Worm (Caenorhabditis elegans): ENCODE data around the gene F52E1.5.
A peak's percentile ranks its signal among the peaks of the same experiment; 100 is the strongest.

F52E1.5 gene

DNA sequence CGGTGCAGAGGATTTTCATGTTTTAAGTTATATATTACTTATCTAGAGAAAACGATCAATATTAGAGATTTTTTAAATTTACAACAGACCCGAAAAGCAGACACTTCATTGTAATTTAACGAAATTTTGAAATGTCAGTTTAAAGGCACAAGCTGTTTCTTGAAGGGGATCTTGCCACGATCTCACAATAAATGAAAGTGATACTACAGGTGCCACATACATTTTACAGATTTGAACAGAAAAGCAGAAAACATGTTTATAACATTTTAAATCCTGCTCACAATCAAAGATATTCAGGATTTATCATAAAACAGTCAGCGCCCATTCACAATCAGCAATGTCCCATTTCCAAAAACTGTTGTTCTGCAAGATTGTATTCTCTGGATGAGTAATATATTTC, 29.4 kb upstream of the F52E1.5 start:
- TF ChIP-seq aha-1 (tag) (peak; percentile 94), zip-2 (tag; optimal IDR thresholded peaks at IDR 0.05) (no peak)

- TF ChIP-seq ztf-7 (tag; optimal IDR thresholded peaks at IDR 0.05) = no peak
Measured at ce11 chrV:8351371-8351770, 27.9 kb upstream of the F52E1.5 start, which contains the start of gene srsx-22. srsx-22 (plus strand) TSS chrV:8351671.

- TF ChIP-seq arid-1 (GFP tag; conservative IDR thresholded peaks at IDR 0.05) = no peak
- no peak for TF ChIP-seq lin-38 (GFP tag; IDR thresholded peaks at IDR 0.05)
- no peak for TF ChIP-seq nhr-102 (tag; optimal IDR thresholded peaks at IDR 0.05)
- TF ChIP-seq nhr-41 (GFP tag; IDR thresholded peaks at IDR 0.05) = no peak
- TF ChIP-seq dmd-8 (GFP tag; IDR thresholded peaks at IDR 0.05) = no peak
- no peak for TF ChIP-seq php-3 (GFP tag; IDR thresholded peaks at IDR 0.05)
- TF ChIP-seq madf-9 (GFP tag; conservative IDR thresholded peaks at IDR 0.05) = no peak
- no peak for TF ChIP-seq lin-15B (tag; optimal IDR thresholded peaks at IDR 0.05)
- TF ChIP-seq mdl-1 (tag; optimal IDR thresholded peaks at IDR 0.05) = no peak
- TF ChIP-seq nhr-77 (tag; optimal IDR thresholded peaks at IDR 0.05) = no peak
Measured at ce11 chrV:8355435-8356212, 23.7 kb upstream of the F52E1.5 start, which contains the start of gene mom-2. mom-2 (plus strand) TSS chrV:8355988.

ce11 chrV:8357756-8358155, 21.6 kb upstream of the F52E1.5 start:
- TF ChIP-seq ZK337.2 (GFP tag; IDR thresholded peaks at IDR 0.05) (no peak), aha-1 (tag) (peak; percentile 92)

- TF ChIP-seq aha-1 (tag) = peak; percentile 79
- no peak for TF ChIP-seq lsy-2 (tag; optimal IDR thresholded peaks at IDR 0.05)
- no peak for TF ChIP-seq T20F7.1 (GFP tag; optimal IDR thresholded peaks at IDR 0.05)
- no peak for TF ChIP-seq dpl-1 (GFP tag; optimal IDR thresholded peaks at IDR 0.05)
Measured at ce11 chrV:8358702-8359101, 20.6 kb upstream of the F52E1.5 start.

- TF ChIP-seq madf-5 (GFP tag; IDR thresholded peaks at IDR 0.05) (no peak), snpc-4 (tag; optimal IDR thresholded peaks at IDR 0.05) (peak; percentile 31), hif-1 (tag; optimal IDR thresholded peaks at IDR 0.05) (no peak), cey-2 (tag; optimal IDR thresholded peaks at IDR 0.05; ENCODE audit: borderline replicate concordance, insufficient read depth) (no peak), set-16 (GFP tag; IDR thresholded peaks at IDR 0.05) (no peak), T20F7.1 (GFP tag; optimal IDR thresholded peaks at IDR 0.05) (peak; percentile 72), F44E2.7 (GFP tag; IDR thresholded peaks at IDR 0.05) (no peak), F26F4.8 (GFP tag; conservative IDR thresholded peaks at IDR 0.05) (no peak), mxl-3 (GFP tag; optimal IDR thresholded peaks at IDR 0.05) (no peak), nhr-10 (tag; optimal IDR thresholded peaks at IDR 0.05) (no peak), vab-7 (GFP tag; IDR thresholded peaks at IDR 0.05) (no peak), jun-1 (tag; optimal IDR thresholded peaks at IDR 0.05) (no peak), spr-3 (GFP tag; optimal IDR thresholded peaks at IDR 0.05) (no peak), lsy-2 (tag; optimal IDR thresholded peaks at IDR 0.05) (peak in 1 of 2 experiments; percentile 87), daf-16 (GFP tag; optimal IDR thresholded peaks at IDR 0.05) (no peak), daf-16 (tag; optimal IDR thresholded peaks at IDR 0.05) (peak; percentile 71), pha-4 (GFP tag; IDR thresholded peaks at IDR 0.05) (no peak), pha-4 (tag; optimal IDR thresholded peaks at IDR 0.05) (peak; percentile 57), sdz-12 (GFP tag; optimal IDR thresholded peaks at IDR 0.05) (no peak), nhr-42 (GFP tag; IDR thresholded peaks at IDR 0.05) (no peak), rbr-2 (tag; optimal IDR thresholded peaks at IDR 0.05) (peak; percentile 26), nhr-28 (tag; optimal IDR thresholded peaks at IDR 0.05) (peak; percentile 69), dpl-1 (GFP tag; optimal IDR thresholded peaks at IDR 0.05) (peak; percentile 80), snpc-1.2 (GFP tag; IDR thresholded peaks at IDR 0.05) (no peak), Y105C5A.15 (GFP tag; IDR thresholded peaks at IDR 0.05) (no peak), dmd-6 (GFP tag; IDR thresholded peaks at IDR 0.05) (no peak; the same call in 1 of the 2 replicates), nhr-6 (tag; optimal IDR thresholded peaks at IDR 0.05) (peak; percentile 36)
Measured at ce11 chrV:8359113-8359564, 20.2 kb upstream of the F52E1.5 start, which contains the start of gene mpdu-1. mpdu-1 (minus strand) TSS chrV:8359163.
